Worm (Caenorhabditis elegans): Measurements from ENCODE around the gene K07C11.10.

- TF ChIP-seq ztf-22 (GFP tag; optimal IDR thresholded peaks at IDR 0.05) (no peak), Y56A3A.18 (GFP tag; IDR thresholded peaks at IDR 0.05) (no peak), nfya-1 (tag; optimal IDR thresholded peaks at IDR 0.05; ENCODE audit: borderline replicate concordance, insufficient read depth) (no peak), attf-6 (GFP tag; IDR thresholded peaks at IDR 0.05) (no peak), Y53F4B.3 (GFP tag; IDR thresholded peaks at IDR 0.05) (no peak), akir-1 (GFP tag; optimal IDR thresholded peaks at IDR 0.05) (no peak), let-526 (GFP tag; IDR thresholded peaks at IDR 0.05) (no peak), madf-10 (tag; optimal IDR thresholded peaks at IDR 0.05) (no peak), dpl-1 (GFP tag; optimal IDR thresholded peaks at IDR 0.05) (no peak)
Observed at ce11 chrV:8195889-8196418, 30.8 kb downstream of the K07C11.10 start, which contains the start of gene F20D6.10.

All from whole organism, young adult.